Fruit fly (Drosophila melanogaster) whole organism, embryonic: ENCODE measurements around the gene Tbca.

Experiments
- BtbVII ChIP-seq: fragments of 200-800 bp; sonication (Bioruptor generic); optimal IDR thresholded peaks from 3 replicates; lab custom pipeline; 2017; ENCODE audit warnings: missing biosample characterization, mild to moderate bottlenecking, missing genetic modification characterization
- CG11093 ChIP-seq: fragments of 200-800 bp; sonication (Bioruptor generic); IDR thresholded peaks from 3 replicates; pipeline ENCODE4 v1.3.6; 2022; ENCODE audit warnings: missing biosample characterization, missing genetic modification characterization
- CG11695 ChIP-seq: fragments of 200-800 bp; sonication (Bioruptor generic); IDR thresholded peaks from 3 replicates; pipeline ENCODE4 v1.3.6; 2022; ENCODE audit warnings: missing biosample characterization, missing genetic modification characterization
- CG11696 ChIP-seq: fragments of 200-800 bp; sonication (Bioruptor generic); IDR thresholded peaks from 2 replicates; pipeline ENCODE4 v1.3.6; 2022; ENCODE audit warnings: missing biosample characterization, missing genetic modification characterization
- CG12942 ChIP-seq: fragments of 200-800 bp; sonication (Bioruptor generic); optimal IDR thresholded peaks from 3 replicates; lab custom pipeline; 2016; ENCODE audit warnings: missing biosample characterization, missing genetic modification characterization
- CG17385 ChIP-seq: fragments of 200-800 bp; sonication (Bioruptor generic); optimal IDR thresholded peaks from 3 replicates; lab custom pipeline; 2018; ENCODE audit warnings: missing biosample characterization, mild to moderate bottlenecking, missing genetic modification characterization
- CG3163 ChIP-seq: fragments of 200-800 bp; sonication (Bioruptor generic); optimal IDR thresholded peaks from 3 replicates; lab custom pipeline; 2016; ENCODE audit warnings: missing biosample characterization, missing genetic modification characterization
- CG34224 ChIP-seq: fragments of 200-800 bp; sonication (Bioruptor generic); IDR thresholded peaks from 3 replicates; pipeline ENCODE4 v1.3.6; 2022; ENCODE audit warnings: missing biosample characterization, missing genetic modification characterization; ENCODE audit not compliant: partially characterized antibody
- CG4282 ChIP-seq: fragments of 200-800 bp; sonication (Bioruptor generic); optimal IDR thresholded peaks from 2 replicates; lab custom pipeline; 2016; ENCODE audit warnings: missing biosample characterization, missing genetic modification characterization
- CG4617 ChIP-seq: fragments of 200-800 bp; sonication (Bioruptor generic); optimal IDR thresholded peaks from 3 replicates; lab custom pipeline; 2016; ENCODE audit warnings: missing biosample characterization, missing genetic modification characterization, borderline replicate concordance
- CG5180 ChIP-seq: fragments of 200-800 bp; sonication (Bioruptor generic); optimal IDR thresholded peaks from 3 replicates; lab custom pipeline; 2017; ENCODE audit warnings: missing biosample characterization, missing genetic modification characterization, mild to moderate bottlenecking, moderate library complexity, missing genetic modification reagents
- CG5953 ChIP-seq: fragments of 200-800 bp; sonication (Bioruptor generic); IDR thresholded peaks from 2 replicates; pipeline ENCODE4 v1.3.6; 2022; ENCODE audit warnings: missing biosample characterization, missing genetic modification characterization
- CG8281 ChIP-seq: fragments of 200-800 bp; sonication (Bioruptor generic); optimal IDR thresholded peaks from 2 replicates; lab custom pipeline; 2018; ENCODE audit warnings: missing biosample characterization, mild to moderate bottlenecking, missing genetic modification characterization, moderate library complexity
- CG9932 ChIP-seq: fragments of 200-800 bp; sonication (Bioruptor generic); IDR thresholded peaks from 2 replicates; pipeline ENCODE4 v1.3.6; 2022; ENCODE audit warnings: missing biosample characterization, missing genetic modification characterization
- CHES-1-like ChIP-seq: fragments of 200-800 bp; sonication (Bioruptor generic); optimal IDR thresholded peaks from 2 replicates; lab custom pipeline; 2016; ENCODE audit warnings: missing biosample characterization, missing genetic modification characterization
- Camta ChIP-seq: fragments of 200-800 bp; sonication (Bioruptor generic); optimal IDR thresholded peaks from 2 replicates; lab custom pipeline; 2016; ENCODE audit warnings: missing biosample characterization, missing genetic modification characterization
- CrebB ChIP-seq: fragments of 200-800 bp; sonication (Bioruptor generic); optimal IDR thresholded peaks from 3 replicates; lab custom pipeline; 2018; ENCODE audit warnings: missing biosample characterization, mild to moderate bottlenecking, missing genetic modification characterization
- Dad ChIP-seq: fragments of 200-800 bp; sonication (Bioruptor generic); optimal IDR thresholded peaks from 3 replicates; lab custom pipeline; 2016; ENCODE audit warnings: missing biosample characterization, missing genetic modification characterization
- Dp ChIP-seq: fragments of 200-800 bp; sonication (Bioruptor generic); optimal IDR thresholded peaks from 2 replicates; lab custom pipeline; 2018; ENCODE audit warnings: missing biosample characterization, mild to moderate bottlenecking, missing genetic modification characterization, moderate library complexity
- Dref ChIP-seq: fragments of 200-800 bp; sonication (Bioruptor generic); IDR thresholded peaks from 2 replicates; pipeline ENCODE4 v1.3.6; 2022; ENCODE audit warnings: missing biosample characterization, missing genetic modification characterization
- E2f1 ChIP-seq: fragments of 200-800 bp; sonication (Bioruptor generic); IDR thresholded peaks from 2 replicates; pipeline ENCODE4 v1.3.6; 2022; ENCODE audit warnings: missing biosample characterization, missing genetic modification characterization
- Gsc ChIP-seq: fragments of 200-800 bp; sonication (Bioruptor generic); IDR thresholded peaks from 2 replicates; pipeline ENCODE4 v1.3.6; 2022; ENCODE audit warnings: missing biosample characterization, missing genetic modification characterization
- HHEX ChIP-seq: fragments of 200-800 bp; sonication (Bioruptor generic); optimal IDR thresholded peaks from 3 replicates; lab custom pipeline; 2017; ENCODE audit warnings: missing biosample characterization, mild to moderate bottlenecking, missing genetic modification characterization, missing genetic modification reagents
- Hey ChIP-seq: fragments of 200-800 bp; sonication (Bioruptor generic); optimal IDR thresholded peaks from 3 replicates; lab custom pipeline; 2018; ENCODE audit warnings: missing biosample characterization, mild to moderate bottlenecking, missing genetic modification characterization
- Jarid2 ChIP-seq: fragments of 200-800 bp; sonication (Bioruptor generic); optimal IDR thresholded peaks from 3 replicates; lab custom pipeline; 2017; ENCODE audit warnings: mild to moderate bottlenecking, missing biosample characterization, missing genetic modification reagents, missing genetic modification characterization
- MBD-R2 ChIP-seq: fragments of 200-800 bp; sonication (Bioruptor generic); IDR thresholded peaks from 2 replicates; pipeline ENCODE4 v1.3.6; 2022; ENCODE audit warnings: missing biosample characterization, missing genetic modification characterization
- MESR4 ChIP-seq: fragments of 200-800 bp; sonication (Bioruptor generic); optimal IDR thresholded peaks from 2 replicates; lab custom pipeline; 2018; ENCODE audit warnings: missing biosample characterization, mild to moderate bottlenecking, missing genetic modification characterization, moderate library complexity
- NC2β ChIP-seq: fragments of 200-800 bp; sonication (Bioruptor generic); optimal IDR thresholded peaks from 2 replicates; lab custom pipeline; 2016; ENCODE audit warnings: missing biosample characterization, missing genetic modification characterization
- Trl ChIP-seq, 3 experiments: fragments of >200 bp in 2 of 3; fragments of 200-800 bp in 1 of 3; sonication (Bioruptor generic) in 1 of 3; optimal IDR thresholded peaks; 2 replicates in 1 of 3; 3 replicates in 2 of 3; lab custom pipeline; 2016 to 2017; ENCODE audit warnings: missing biosample characterization in 1 of 3, missing genetic modification characterization in 1 of 3
- Vsx1 ChIP-seq: fragments of 200-800 bp; sonication (Bioruptor generic); optimal IDR thresholded peaks from 2 replicates; lab custom pipeline; 2017; ENCODE audit warnings: missing biosample characterization, mild to moderate bottlenecking, missing genetic modification characterization, missing genetic modification reagents
- aop ChIP-seq: fragments of 200-800 bp; sonication (Bioruptor generic); IDR thresholded peaks from 2 replicates; pipeline ENCODE4 v1.3.6; 2022; ENCODE audit warnings: missing biosample characterization, missing genetic modification characterization
- bbx ChIP-seq: fragments of 200-800 bp; sonication (Bioruptor generic); IDR thresholded peaks from 2 replicates; pipeline ENCODE4 v1.3.6; 2022; ENCODE audit warnings: missing biosample characterization, missing genetic modification characterization; ENCODE audit not compliant: partially characterized antibody
- btn ChIP-seq: fragments of 200-800 bp; sonication (Bioruptor generic); optimal IDR thresholded peaks from 2 replicates; lab custom pipeline; 2016; ENCODE audit warnings: missing biosample characterization, missing genetic modification characterization
- cwo ChIP-seq: fragments of 200-800 bp; sonication (Bioruptor generic); optimal IDR thresholded peaks from 3 replicates; lab custom pipeline; 2017; ENCODE audit warnings: missing biosample characterization, missing genetic modification characterization, mild to moderate bottlenecking, moderate library complexity, missing genetic modification reagents
- en ChIP-seq: fragments of 200-800 bp; sonication (Bioruptor generic); optimal IDR thresholded peaks from 2 replicates; lab custom pipeline; 2016; ENCODE audit warnings: missing biosample characterization, missing genetic modification characterization
- fd102C ChIP-seq: fragments of 200-800 bp; sonication (Bioruptor generic); optimal IDR thresholded peaks from 2 replicates; lab custom pipeline; 2018; ENCODE audit warnings: missing biosample characterization, mild to moderate bottlenecking, missing genetic modification characterization, moderate library complexity
- ftz-f1 ChIP-seq: fragments of 200-800 bp; sonication (Bioruptor generic); optimal IDR thresholded peaks from 2 replicates; lab custom pipeline; 2016; ENCODE audit warnings: missing biosample characterization, missing genetic modification characterization
- gro ChIP-seq: fragments of 200-800 bp; sonication (Bioruptor generic); optimal IDR thresholded peaks from 2 replicates; lab custom pipeline; 2016; ENCODE audit warnings: missing biosample characterization, missing genetic modification characterization
- hbn ChIP-seq: fragments of 200-800 bp; sonication (Bioruptor generic); IDR thresholded peaks from 2 replicates; pipeline ENCODE4 v1.3.6; 2022; ENCODE audit warnings: missing biosample characterization, missing genetic modification characterization; ENCODE audit not compliant: partially characterized antibody
- hkb ChIP-seq, 2 experiments: fragments of 200-800 bp in 1 of 2; fragments of >200 bp in 1 of 2; sonication (Bioruptor generic) in 1 of 2; IDR thresholded peaks in 1 of 2; optimal IDR thresholded peaks in 1 of 2; 2 replicates each; pipeline versions ENCODE4 v1.3.6 to Lab custom; 2017 to 2022; ENCODE audit warnings: missing biosample characterization in 1 of 2, missing genetic modification characterization in 1 of 2
- jing ChIP-seq: fragments of 200-800 bp; sonication (Bioruptor generic); optimal IDR thresholded peaks from 2 replicates; lab custom pipeline; 2018; ENCODE audit warnings: missing biosample characterization, mild to moderate bottlenecking, missing genetic modification characterization
- jumu ChIP-seq: fragments of 200-800 bp; sonication (Bioruptor generic); optimal IDR thresholded peaks from 3 replicates; lab custom pipeline; 2016; ENCODE audit warnings: missing biosample characterization, missing genetic modification characterization
- oc ChIP-seq: fragments of 200-800 bp; sonication (Bioruptor generic); optimal IDR thresholded peaks from 2 replicates; lab custom pipeline; 2018; ENCODE audit warnings: missing biosample characterization, mild to moderate bottlenecking, missing genetic modification characterization, moderate library complexity
- pfk ChIP-seq: fragments of 200-800 bp; sonication (Bioruptor generic); optimal IDR thresholded peaks from 2 replicates; lab custom pipeline; 2018; ENCODE audit warnings: missing biosample characterization, mild to moderate bottlenecking, missing genetic modification characterization, moderate library complexity
- sqz ChIP-seq: fragments of 200-800 bp; sonication (Bioruptor generic); optimal IDR thresholded peaks from 3 replicates; lab custom pipeline; 2018; ENCODE audit warnings: missing biosample characterization, mild to moderate bottlenecking, missing genetic modification characterization
- ssp ChIP-seq: fragments of 200-800 bp; sonication (Bioruptor generic); IDR thresholded peaks from 2 replicates; pipeline ENCODE4 v1.3.6; 2022; ENCODE audit warnings: missing biosample characterization, missing genetic modification characterization
- tin ChIP-seq: fragments of 200-800 bp; sonication (Bioruptor generic); optimal IDR thresholded peaks from 3 replicates; lab custom pipeline; 2016; ENCODE audit warnings: missing biosample characterization, missing genetic modification characterization
- usp ChIP-seq: fragments of >200 bp; optimal IDR thresholded peaks from 2 replicates; lab custom pipeline; 2017; ENCODE audit warnings: missing biosample characterization, missing genetic modification characterization
- wdn ChIP-seq: fragments of 200-800 bp; sonication (Bioruptor generic); IDR thresholded peaks from 2 replicates; pipeline ENCODE4 v1.3.6; 2022; ENCODE audit warnings: missing biosample characterization, missing genetic modification characterization

Gene Tbca

dm6 chr3R:31725486-31726227 lies 17.6 kb upstream of the Tbca start (continued):
- TF ChIP-seq CG4617 (GFP tag; lab: Kevin White, UChicago) (no peak), CG5953 (GFP tag; lab: Robert Waterston, UW) (no peak), gro (GFP tag; lab: Kevin White, UChicago) (no peak), NC2β (GFP tag; lab: Kevin White, UChicago) (peak; percentile 18), wdn (GFP tag; lab: Robert Waterston, UW) (no peak), en (GFP tag; lab: Kevin White, UChicago) (peak; percentile 7), aop (GFP tag; lab: Robert Waterston, UW) (peak; percentile 83; the same call in 1 of the 2 replicates), bbx (GFP tag; lab: Robert Waterston, UW) (peak; percentile 26; the same call in 1 of the 2 replicates), Jarid2 (GFP tag; lab: Kevin White, UChicago) (peak; percentile 62), hbn (GFP tag; lab: Robert Waterston, UW) (no peak), ssp (GFP tag; lab: Robert Waterston, UW) (no peak), E2f1 (GFP tag; lab: Robert Waterston, UW) (no peak), jumu (GFP tag; lab: Kevin White, UChicago) (no peak), MESR4 (GFP tag; lab: Kevin White, UChicago) (no peak), Dp (GFP tag; lab: Kevin White, UChicago) (no peak), btn (GFP tag; lab: Kevin White, UChicago) (no peak), CrebB (tag; lab: Kevin White, UChicago) (no peak), Trl (optimal IDR thresholded peaks at IDR 0.05; lab: Kevin White, UChicago) (peak; percentile 36 to 73), Trl (GFP tag; optimal IDR thresholded peaks at IDR 0.05; lab: Kevin White, UChicago) (no peak), Dref (no peak), tin (GFP tag; lab: Kevin White, UChicago) (no peak), MBD-R2 (GFP tag; lab: Robert Waterston, UW) (0 out of 2 replicates have a peak, but pooled peaks have one; percentile 9), CG8281 (tag; lab: Kevin White, UChicago) (no peak), fd102C (GFP tag; lab: Kevin White, UChicago) (no peak), CG3163 (peak; percentile 16), CG9932 (no peak), Dad (GFP tag; lab: Kevin White, UChicago) (no peak), CG5180 (GFP tag; lab: Kevin White, UChicago) (no peak), CHES-1-like (no peak), CG11695 (no peak), pfk (GFP tag; lab: Kevin White, UChicago) (peak; percentile 10), CG12942 (GFP tag; lab: Kevin White, UChicago) (no peak), cwo (GFP tag; lab: Kevin White, UChicago) (no peak), CG11696 (GFP tag; lab: Robert Waterston, UW) (no peak), usp (GFP tag; lab: Kevin White, UChicago) (no peak), Camta (GFP tag; lab: Kevin White, UChicago) (no peak), Vsx1 (GFP tag; lab: Kevin White, UChicago) (peak; percentile 11), HHEX (GFP tag; lab: Kevin White, UChicago) (no peak), CG4282 (GFP tag; lab: Kevin White, UChicago) (no peak), hkb (optimal IDR thresholded peaks at IDR 0.05; lab: Kevin White, UChicago) (no peak), hkb (GFP tag; IDR thresholded peaks at IDR 0.05; lab: Robert Waterston, UW) (no peak), Hey (tag; lab: Kevin White, UChicago) (peak; percentile 14), oc (tag; lab: Kevin White, UChicago) (no peak), ftz-f1 (GFP tag; lab: Kevin White, UChicago) (no peak), sqz (GFP tag; lab: Kevin White, UChicago) (peak; percentile 4), BtbVII (GFP tag; lab: Kevin White, UChicago) (no peak), Gsc (no peak), CG34224 (GFP tag; lab: Robert Waterston, UW) (no peak), jing (GFP tag; lab: Kevin White, UChicago) (no peak), CG17385 (GFP tag; lab: Kevin White, UChicago) (no peak), CG11093 (GFP tag; lab: Robert Waterston, UW) (no peak)
